Fruit fly (Drosophila melanogaster) whole organism, embryonic: Measurements from ENCODE around the gene CG32102.

Experiments
- CG1024 ChIP-seq: fragments of 200-800 bp; sonication (Bioruptor generic); IDR thresholded peaks from 2 replicates; pipeline ENCODE4 v1.3.6; 2022; ENCODE audit warnings: missing biosample characterization, missing genetic modification characterization
- tll ChIP-seq, 2 experiments: fragments of 200-800 bp in 1 of 2; fragments of >200 bp in 1 of 2; sonication (Bioruptor generic) in 1 of 2; optimal IDR thresholded peaks; 2 replicates each; lab custom pipeline; 2017 to 2019; ENCODE audit warnings: missing biosample characterization in 2 of 2, missing genetic modification characterization in 2 of 2, mild to moderate bottlenecking in 1 of 2, moderate library complexity in 1 of 2
- zf30C ChIP-seq: fragments of 200-800 bp; sonication (Bioruptor generic); optimal IDR thresholded peaks from 3 replicates; lab custom pipeline; 2018; ENCODE audit warnings: missing biosample characterization, mild to moderate bottlenecking, missing genetic modification characterization

DNA sequence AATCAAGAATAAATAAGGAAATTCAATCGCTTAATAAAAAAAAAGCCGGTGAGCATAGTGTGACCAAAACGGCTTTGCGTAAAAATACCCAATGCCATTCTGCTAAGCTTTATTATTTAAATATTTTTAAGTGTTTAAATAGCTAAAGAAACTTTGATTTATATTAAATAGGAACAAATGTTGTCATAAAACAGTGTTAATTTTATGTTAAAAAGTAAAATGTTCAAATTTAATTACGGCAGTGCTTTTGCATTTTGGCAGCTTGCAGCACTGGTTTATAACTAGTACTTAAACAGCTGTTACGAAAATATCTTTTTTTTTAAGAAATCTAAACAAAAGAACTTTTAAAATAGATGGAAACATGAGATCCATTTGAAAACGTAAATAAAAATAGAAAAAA is 31.7 kb upstream of the CG32102 start, which contains the start of the genes CG10638 and CG10681:
- TF ChIP-seq CG1024 (no peak), zf30C (GFP tag; lab: Kevin White, UChicago) (no peak), tll (GFP tag; optimal IDR thresholded peaks at IDR 0.05; lab: Kevin White, UChicago) (no peak)
